Fruit fly (Drosophila melanogaster): Measurements from ENCODE around the gene odd.
A peak's percentile ranks its signal among the peaks of the same experiment; 100 is the strongest.

DNA sequence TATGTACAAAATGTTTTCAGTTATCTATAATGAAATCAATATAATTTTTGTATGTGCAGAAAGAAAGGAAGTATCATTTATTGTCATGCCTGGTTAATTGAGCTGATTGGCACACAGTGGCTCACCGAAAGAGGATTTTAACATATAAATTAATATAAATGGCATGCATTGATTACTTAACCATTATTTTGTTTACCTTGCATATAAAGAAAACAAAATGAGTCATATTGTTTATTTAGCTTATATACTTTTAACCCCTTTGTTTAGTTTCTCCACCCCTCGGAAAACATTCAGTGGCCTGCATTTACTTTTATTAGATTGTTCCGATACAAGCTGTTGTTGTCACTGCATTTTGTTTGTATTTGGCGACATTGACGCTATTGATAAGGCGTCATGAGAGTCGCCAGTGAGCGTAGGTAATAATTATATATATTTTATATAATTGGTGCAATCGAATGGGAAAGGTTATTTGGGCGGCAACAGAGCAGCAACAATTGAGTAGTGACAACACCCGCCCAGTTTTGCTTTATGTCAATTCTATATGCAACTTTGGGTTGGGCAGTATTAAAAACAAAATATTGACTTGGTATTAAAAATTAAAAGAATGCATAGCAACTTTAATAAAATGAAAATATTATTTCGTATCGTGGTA is 41.1 kb upstream of the odd start:
- TF ChIP-seq Dfd (GFP tag; optimal IDR thresholded peaks at IDR 0.05), result no peak
- peak; percentile 83 for TF ChIP-seq br (GFP tag; optimal IDR thresholded peaks at IDR 0.05)
- no peak for TF ChIP-seq usp (GFP tag; optimal IDR thresholded peaks at IDR 0.05)
- no peak for TF ChIP-seq CG32264 (GFP tag; optimal IDR thresholded peaks at IDR 0.05)
- no peak for TF ChIP-seq woc (GFP tag; optimal IDR thresholded peaks at IDR 0.05)
- TF ChIP-seq Abd-B (GFP tag; optimal IDR thresholded peaks at IDR 0.05), result no peak
- TF ChIP-seq Hr83 (GFP tag; optimal IDR thresholded peaks at IDR 0.05; ENCODE audit: poor library complexity, severe bottlenecking), result peak; percentile 4
- peak; percentile 8 for TF ChIP-seq sage (GFP tag; optimal IDR thresholded peaks at IDR 0.05)
- no peak for TF ChIP-seq lola (GFP tag; optimal IDR thresholded peaks at IDR 0.05)
- no peak for TF ChIP-seq dl (GFP tag; optimal IDR thresholded peaks at IDR 0.05; ENCODE audit: insufficient read depth in 1 of 2, partially characterized antibody in 2 of 2)
- TF ChIP-seq foxo (GFP tag; optimal IDR thresholded peaks at IDR 0.05), result peak in 1 of 2 experiments; percentile 69
- peak; percentile 70 for TF ChIP-seq h (GFP tag; optimal IDR thresholded peaks at IDR 0.05)
